Worm (Caenorhabditis elegans) whole organism, young adult: Measurements from ENCODE around the gene odr-8.

Source experiments
- F39B2.1 ChIP-seq: fragments of 200-800 bp; sonication (Bioruptor generic); IDR thresholded peaks from 2 replicates; pipeline ENCODE4 v1.3.6; 2022; ENCODE audit warnings: missing genetic modification reagents, missing genetic modification characterization, missing compliant biosample characterization
- K12H6.12 ChIP-seq: fragments of 200-800 bp; sonication (Bioruptor generic); optimal IDR thresholded peaks from 2 replicates; lab custom pipeline; 2018; ENCODE audit warnings: mild to moderate bottlenecking, missing genetic modification characterization, missing compliant biosample characterization
- dpl-1 ChIP-seq: fragments of 150-350 bp; optimal IDR thresholded peaks from 2 replicates; lab custom pipeline; 2014; ENCODE audit warnings: missing biosample characterization, missing genetic modification reagents, missing genetic modification characterization
- ets-4 ChIP-seq: fragments of 200-800 bp; sonication (Bioruptor generic); optimal IDR thresholded peaks from 2 replicates; lab custom pipeline; 2018; ENCODE audit warnings: mild to moderate bottlenecking, missing genetic modification characterization, missing compliant biosample characterization
- hlh-12 ChIP-seq: sonication (generic microtip); optimal IDR thresholded peaks from 2 replicates; lab custom pipeline; 2016; ENCODE audit warnings: missing genetic modification characterization, missing compliant biosample characterization
- hrde-1 ChIP-seq: sonication (generic microtip); optimal IDR thresholded peaks from 2 replicates; lab custom pipeline; 2016; ENCODE audit warnings: missing genetic modification characterization, mild to moderate bottlenecking, missing compliant biosample characterization, moderate library complexity, missing genotype, missing genetic modification reagents, borderline replicate concordance
- let-607 ChIP-seq, 2 experiments: fragments of 200-800 bp in 1 of 2; sonication (Bioruptor generic) in 1 of 2; sonication (generic microtip) in 1 of 2; optimal IDR thresholded peaks; 2 replicates each; lab custom pipeline; 2016 to 2018; ENCODE audit warnings: mild to moderate bottlenecking in 2 of 2, missing compliant biosample characterization in 2 of 2, missing genetic modification characterization in 2 of 2, moderate library complexity in 2 of 2, missing genotype in 1 of 2
- nhr-179 ChIP-seq: sonication (generic microtip); optimal IDR thresholded peaks from 2 replicates; lab custom pipeline; 2016; ENCODE audit warnings: mild to moderate bottlenecking, missing genetic modification characterization, missing compliant biosample characterization
- rcor-1 ChIP-seq: fragments of 200-800 bp; sonication (Bioruptor generic); IDR thresholded peaks from 2 replicates; pipeline ENCODE4 v1.3.6; 2022; ENCODE audit warnings: missing genetic modification reagents, missing genetic modification characterization, missing compliant biosample characterization

ce11 chrIV:6555388-6556330 lies 26.8 kb downstream of the odr-8 start, which contains the start of gene paqr-1:
- TF ChIP-seq rcor-1 (GFP tag; lab: Robert Waterston, UW) (no peak), dpl-1 (GFP tag; lab: Kevin White, UChicago) (no peak), K12H6.12 (tag; lab: Kevin White, UChicago) (no peak), hlh-12 (no peak), hrde-1 (tag; lab: Kevin White, UChicago) (no peak), ets-4 (GFP tag; lab: Kevin White, UChicago) (no peak), let-607 (tag; optimal IDR thresholded peaks at IDR 0.05; lab: Kevin White, UChicago) (no peak), nhr-179 (tag; lab: Kevin White, UChicago) (no peak), F39B2.1 (GFP tag; lab: Robert Waterston, UW) (no peak)
